Fruit fly (Drosophila melanogaster) Kc167 (cell line): ENCODE measurements around the gene CG5070.

ENCODE experiments used
- Myc ChIP-seq: fragments of >200 bp; optimal IDR thresholded peaks from 2 replicates; lab custom pipeline; 2017; ENCODE audit warnings: missing external identifiers
- Sin3A ChIP-seq: fragments of >200 bp; optimal IDR thresholded peaks from 2 replicates; lab custom pipeline; 2018; ENCODE audit warnings: missing external identifiers
- h ChIP-seq: fragments of >200 bp; optimal IDR thresholded peaks from 3 replicates; lab custom pipeline; 2018; ENCODE audit warnings: missing external identifiers
- insv ChIP-seq: fragments of >200 bp; optimal IDR thresholded peaks from 3 replicates; lab custom pipeline; 2018; ENCODE audit warnings: missing external identifiers
- psq ChIP-seq: fragments of >200 bp; optimal IDR thresholded peaks from 2 replicates; lab custom pipeline; 2017; ENCODE audit warnings: missing external identifiers
- ttk ChIP-seq: sonication (Bioruptor generic); optimal IDR thresholded peaks from 2 replicates; lab custom pipeline; 2017; ENCODE audit warnings: missing external identifiers

DNA sequence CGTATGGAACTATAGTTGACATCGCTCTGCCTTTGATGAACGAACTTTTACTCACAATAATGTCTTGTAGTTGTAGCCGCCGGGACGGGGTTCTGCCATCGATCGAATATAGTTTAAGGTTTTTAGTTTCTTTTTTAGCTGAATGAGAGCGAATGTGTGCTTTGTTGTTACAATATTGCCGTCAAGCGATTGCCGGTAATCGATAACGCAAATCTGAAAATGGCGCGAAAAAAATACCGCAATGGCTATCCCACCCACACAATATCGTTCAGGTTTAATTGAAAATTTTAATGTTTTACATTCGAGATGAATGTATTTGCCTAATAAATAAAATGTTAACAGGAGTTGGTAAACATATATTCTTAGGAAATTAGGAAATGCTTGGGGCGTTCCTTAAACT is 43.8 kb upstream of the CG5070 start, which contains the start of gene xmas:
- TF ChIP-seq psq (lab: Kevin White, UChicago) = no peak
- TF ChIP-seq insv (lab: Kevin White, UChicago) = no peak
- no peak for TF ChIP-seq Sin3A
- TF ChIP-seq Myc = no peak
- no peak for TF ChIP-seq h (lab: Kevin White, UChicago)
- TF ChIP-seq ttk (lab: Kevin White, UChicago) = no peak
